Fruit fly (Drosophila melanogaster) S2 (cell line): Measurements from ENCODE around the gene CG5347.

Experiments used
- CG8478 ChIP-seq: fragments of >200 bp; optimal IDR thresholded peaks from 2 replicates; lab custom pipeline; 2018
- CTCF ChIP-seq, 2 experiments: fragments of >200 bp; optimal IDR thresholded peaks; 2 replicates each; lab custom pipeline; 2018

dm6 chrX:14738420-14738819 lies 38.2 kb upstream of the CG5347 start:
- TF ChIP-seq CG8478 (lab: Kevin White, UChicago) (no peak), CTCF (optimal IDR thresholded peaks at IDR 0.05; lab: Kevin White, UChicago) (no peak)
